Worm (Caenorhabditis elegans): ENCODE data around the gene srh-145.

The srh-145 gene

DNA sequence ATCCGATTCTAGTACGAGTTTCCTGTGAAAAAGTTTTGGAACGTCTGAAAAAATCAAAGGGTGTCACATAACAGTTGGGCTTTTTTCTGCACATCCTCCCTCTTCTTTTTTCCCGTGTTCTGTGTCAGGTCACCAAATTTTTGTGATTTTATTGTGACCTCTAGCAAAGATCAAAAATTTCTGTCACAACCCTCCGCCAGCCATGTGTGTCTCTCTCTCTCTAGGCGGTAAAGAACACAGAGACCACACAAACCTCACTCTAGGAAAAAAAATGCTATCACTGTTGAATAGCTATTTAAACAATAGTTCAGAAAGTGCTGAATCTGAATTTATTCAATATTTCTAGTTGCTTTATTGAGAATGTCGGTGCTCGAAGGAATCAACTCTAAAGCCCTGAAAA, 19.9 kb upstream of the srh-145 start, which contains the start of gene gst-44 (continued):
- TF ChIP-seq D1046.2 (GFP tag; IDR thresholded peaks at IDR 0.05): no peak
- peak; percentile 86 for TF ChIP-seq dmd-6 (GFP tag; IDR thresholded peaks at IDR 0.05)
- no peak for TF ChIP-seq lsy-2 (tag; optimal IDR thresholded peaks at IDR 0.05)
- no peak for TF ChIP-seq fkh-10 (GFP tag; optimal IDR thresholded peaks at IDR 0.05)

ce11 chrV:16393728-16394127, 16.8 kb upstream of the srh-145 start, which contains the start of gene srd-63:
TSS of gene srd-63 (minus strand) at chrV:16393828.
- TF ChIP-seq Y75B8A.6 (GFP tag; IDR thresholded peaks at IDR 0.05): no peak
- TF ChIP-seq T20F7.1 (GFP tag; optimal IDR thresholded peaks at IDR 0.05): no peak
- no peak for TF ChIP-seq cey-2 (tag; optimal IDR thresholded peaks at IDR 0.05; ENCODE audit: borderline replicate concordance, insufficient read depth)

DNA sequence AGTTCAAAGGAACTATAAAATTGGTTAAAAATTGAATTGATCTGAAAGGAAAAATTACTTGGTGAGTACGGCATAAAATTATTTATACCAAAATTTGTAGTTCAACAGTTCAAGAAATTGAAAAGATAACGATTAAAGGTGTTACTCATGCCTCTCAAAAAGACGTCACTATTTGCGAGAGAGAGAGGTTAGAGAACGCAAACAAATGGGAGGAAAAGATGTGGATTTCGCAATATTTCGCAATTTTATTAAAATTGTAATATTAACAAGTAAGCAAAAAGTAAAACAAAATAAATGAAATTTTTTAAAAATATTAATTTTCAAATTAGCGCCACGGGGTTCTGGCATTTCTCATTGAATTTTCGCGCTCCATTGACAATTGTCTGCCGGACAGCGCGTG, 15.4 kb upstream of the srh-145 start, which contains the start of gene F13A7.11:
Gene F13A7.11 (minus strand): TSS at position 174 of the 400 bp plus-strand sequence.
- TF ChIP-seq lin-1 (GFP tag; IDR thresholded peaks at IDR 0.05): no peak
- TF ChIP-seq ZK546.5 (tag; optimal IDR thresholded peaks at IDR 0.05): no peak
- TF ChIP-seq mdl-1 (tag; optimal IDR thresholded peaks at IDR 0.05): peak in 1 of 2 experiments; percentile 4
- no peak for TF ChIP-seq ces-1 (GFP tag; optimal IDR thresholded peaks at IDR 0.05)
- TF ChIP-seq ceh-62 (tag; optimal IDR thresholded peaks at IDR 0.05): no peak
- no peak for TF ChIP-seq nhr-11 (tag; optimal IDR thresholded peaks at IDR 0.05)
- peak; percentile 83 for TF ChIP-seq dmd-6 (GFP tag; IDR thresholded peaks at IDR 0.05)
- TF ChIP-seq mxl-3 (GFP tag; optimal IDR thresholded peaks at IDR 0.05): no peak
- no peak for TF ChIP-seq Y75B8A.6 (GFP tag; IDR thresholded peaks at IDR 0.05)
- TF ChIP-seq nhr-48 (tag; optimal IDR thresholded peaks at IDR 0.05): peak; percentile 32
- no peak for TF ChIP-seq attf-4 (tag; optimal IDR thresholded peaks at IDR 0.05)
- no peak for TF ChIP-seq nhr-41 (GFP tag; IDR thresholded peaks at IDR 0.05)
- no peak for TF ChIP-seq nhr-6 (tag; optimal IDR thresholded peaks at IDR 0.05)
- TF ChIP-seq F44E2.7 (GFP tag; IDR thresholded peaks at IDR 0.05): no peak
- no peak for TF ChIP-seq mes-2 (tag; optimal IDR thresholded peaks at IDR 0.05; ENCODE audit: poor library complexity, severe bottlenecking)
- TF ChIP-seq set-16 (GFP tag; IDR thresholded peaks at IDR 0.05): no peak
- no peak for TF ChIP-seq gei-8 (GFP tag; optimal IDR thresholded peaks at IDR 0.05)
- no peak for TF ChIP-seq spr-1 (tag; optimal IDR thresholded peaks at IDR 0.05)
- no peak for TF ChIP-seq unc-62 (GFP tag; optimal IDR thresholded peaks at IDR 0.05 in 1 of 2)
- TF ChIP-seq unc-62 (tag; optimal IDR thresholded peaks at IDR 0.05): no peak
- no peak for TF ChIP-seq nhr-10 (tag; optimal IDR thresholded peaks at IDR 0.05)
- TF ChIP-seq hlh-11 (tag; optimal IDR thresholded peaks at IDR 0.05): peak; percentile 49
- no peak for TF ChIP-seq zfp-2 (tag; optimal IDR thresholded peaks at IDR 0.05)
- no peak for TF ChIP-seq hmg-1.1 (GFP tag; IDR thresholded peaks at IDR 0.05)
- TF ChIP-seq snpc-4 (tag; optimal IDR thresholded peaks at IDR 0.05): no peak
- TF ChIP-seq php-3 (GFP tag; IDR thresholded peaks at IDR 0.05): no peak
- peak; percentile 57 for TF ChIP-seq nhr-102 (tag; optimal IDR thresholded peaks at IDR 0.05)
- peak in 1 of 2 experiments; percentile 7 for TF ChIP-seq daf-16 (GFP tag; optimal IDR thresholded peaks at IDR 0.05)
- peak; percentile 89 for TF ChIP-seq daf-16 (tag; optimal IDR thresholded peaks at IDR 0.05)
- no peak for TF ChIP-seq dpl-1 (GFP tag; optimal IDR thresholded peaks at IDR 0.05)
- no peak for TF ChIP-seq F10B5.3 (tag; optimal IDR thresholded peaks at IDR 0.05)
- TF ChIP-seq tra-1 (GFP tag; IDR thresholded peaks at IDR 0.05): no peak
- no peak for TF ChIP-seq ceh-28 (tag; optimal IDR thresholded peaks at IDR 0.05)
- no peak for TF ChIP-seq nhr-42 (GFP tag; IDR thresholded peaks at IDR 0.05)
- TF ChIP-seq pha-4 (GFP tag; IDR thresholded peaks at IDR 0.05): no peak
- no peak for TF ChIP-seq pha-4 (tag; optimal IDR thresholded peaks at IDR 0.05)
- TF ChIP-seq ceh-44 (GFP tag; IDR thresholded peaks at IDR 0.05): no peak
- TF ChIP-seq R02D3.7 (tag; optimal IDR thresholded peaks at IDR 0.05): no peak
- no peak for TF ChIP-seq aly-2 (tag; optimal IDR thresholded peaks at IDR 0.05)
- no peak for TF ChIP-seq lin-38 (GFP tag; IDR thresholded peaks at IDR 0.05)
- TF ChIP-seq Y105C5A.15 (GFP tag; IDR thresholded peaks at IDR 0.05): no peak
- peak; percentile 83 for TF ChIP-seq dve-1 (tag; optimal IDR thresholded peaks at IDR 0.05; ENCODE audit: insufficient read depth)
- no peak for TF ChIP-seq hif-1 (tag; optimal IDR thresholded peaks at IDR 0.05)
- peak; percentile 99 for TF ChIP-seq zip-2 (tag; optimal IDR thresholded peaks at IDR 0.05)
